Worm (Caenorhabditis elegans): Measurements from ENCODE around the gene C35D6.4.

The C35D6.4 gene

DNA sequence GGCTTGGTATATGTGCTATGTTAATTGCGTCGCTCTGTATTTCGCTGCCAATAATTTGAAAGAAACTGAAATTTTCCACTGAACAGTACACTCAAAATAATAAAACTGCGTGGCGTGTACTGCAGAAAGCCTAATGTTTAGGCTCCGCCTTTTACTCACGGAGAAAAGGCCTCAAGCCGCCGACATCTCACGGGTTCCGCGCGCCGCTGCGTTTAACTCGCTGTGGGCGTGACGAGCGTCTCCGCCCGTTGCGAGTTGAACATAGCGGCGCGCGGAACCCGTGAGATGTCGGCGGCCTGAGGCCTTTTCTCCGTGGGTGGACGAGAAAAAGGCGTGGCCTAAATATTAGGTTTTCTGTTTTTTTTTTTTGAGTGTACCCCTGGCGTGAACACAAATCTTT lies 33.9 kb downstream of the C35D6.4 start:
- TF ChIP-seq nhr-11 (tag; optimal IDR thresholded peaks at IDR 0.05) (no peak), gmeb-1 (tag; optimal IDR thresholded peaks at IDR 0.05) (no peak), zag-1 (tag; optimal IDR thresholded peaks at IDR 0.05) (no peak), lin-13 (GFP tag; optimal IDR thresholded peaks at IDR 0.05) (no peak), egl-27 (tag; optimal IDR thresholded peaks at IDR 0.05) (no peak), alr-1 (tag; optimal IDR thresholded peaks at IDR 0.05) (no peak), C34F6.9 (tag; optimal IDR thresholded peaks at IDR 0.05) (no peak), fos-1 (tag; optimal IDR thresholded peaks at IDR 0.05) (no peak), ceh-16 (tag; optimal IDR thresholded peaks at IDR 0.05) (no peak), mbf-1 (tag; optimal IDR thresholded peaks at IDR 0.05) (no peak), lsy-2 (tag; optimal IDR thresholded peaks at IDR 0.05) (no peak), lin-11 (tag; optimal IDR thresholded peaks at IDR 0.05) (no peak)

DNA sequence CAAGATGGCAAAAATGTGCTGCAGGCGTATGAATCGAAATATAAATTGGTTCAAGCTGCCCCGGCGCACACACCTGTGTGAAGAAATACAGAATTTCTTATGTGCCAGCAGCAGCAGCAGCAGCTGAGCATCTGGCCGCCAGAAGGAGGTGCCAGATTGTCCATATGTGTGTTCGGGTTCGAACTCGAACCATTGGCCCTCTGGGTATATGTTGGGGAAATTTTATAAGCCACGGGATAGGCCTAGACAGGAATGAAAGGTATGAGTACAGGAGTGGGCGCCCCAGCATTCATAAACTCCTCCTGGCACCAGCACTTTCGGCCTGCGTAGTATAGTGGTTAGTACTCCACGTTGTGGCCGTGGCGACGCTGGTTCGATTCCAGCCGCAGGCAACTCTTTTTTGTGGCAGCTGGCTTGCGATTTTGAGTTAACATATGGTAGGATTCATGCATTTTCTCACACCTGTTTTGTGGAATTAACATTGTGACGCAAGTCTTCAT lies 37.4 kb downstream of the C35D6.4 start:
- TF ChIP-seq lin-39 (tag; optimal IDR thresholded peaks at IDR 0.05) (no peak), crh-2 (tag; optimal IDR thresholded peaks at IDR 0.05) (peak; percentile 28), mab-5 (tag; optimal IDR thresholded peaks at IDR 0.05) (no peak), mbf-1 (tag; optimal IDR thresholded peaks at IDR 0.05) (no peak), Y55F3AM.14 (GFP tag; optimal IDR thresholded peaks at IDR 0.05) (peak; percentile 19), nhr-129 (tag; optimal IDR thresholded peaks at IDR 0.05) (peak; percentile 66), nhr-25 (tag; optimal IDR thresholded peaks at IDR 0.05) (no peak), zag-1 (tag; optimal IDR thresholded peaks at IDR 0.05) (no peak), unc-62 (GFP tag; optimal IDR thresholded peaks at IDR 0.05) (no peak), mdl-1 (tag; optimal IDR thresholded peaks at IDR 0.05) (no peak), dmd-4 (tag; optimal IDR thresholded peaks at IDR 0.05) (no peak), sma-9 (GFP tag; optimal IDR thresholded peaks at IDR 0.05) (peak; percentile 46), sma-9 (tag; optimal IDR thresholded peaks at IDR 0.05) (no peak), unc-55 (GFP tag; optimal IDR thresholded peaks at IDR 0.05) (peak; percentile 59), ztf-11 (tag; optimal IDR thresholded peaks at IDR 0.05) (no peak), C34F6.9 (tag; optimal IDR thresholded peaks at IDR 0.05) (no peak), F13H6.1 (tag; optimal IDR thresholded peaks at IDR 0.05) (no peak), aly-2 (tag; optimal IDR thresholded peaks at IDR 0.05) (no peak), gmeb-1 (tag; optimal IDR thresholded peaks at IDR 0.05) (no peak), sma-3 (GFP tag; optimal IDR thresholded peaks at IDR 0.05) (peak; percentile 21), R02D3.7 (tag; optimal IDR thresholded peaks at IDR 0.05) (no peak), skn-1 (tag; optimal IDR thresholded peaks at IDR 0.05) (no peak), lsy-2 (tag; optimal IDR thresholded peaks at IDR 0.05) (no peak), fos-1 (tag; optimal IDR thresholded peaks at IDR 0.05) (no peak), peb-1 (tag; optimal IDR thresholded peaks at IDR 0.05) (no peak), ceh-16 (tag; optimal IDR thresholded peaks at IDR 0.05) (no peak), ama-1 (optimal IDR thresholded peaks at IDR 0.05) (no peak), unc-39 (tag; optimal IDR thresholded peaks at IDR 0.05) (no peak), lin-13 (GFP tag; optimal IDR thresholded peaks at IDR 0.05) (no peak), nhr-11 (tag; optimal IDR thresholded peaks at IDR 0.05) (no peak), sem-4 (tag; optimal IDR thresholded peaks at IDR 0.05) (no peak), ZK546.5 (tag; optimal IDR thresholded peaks at IDR 0.05) (no peak), nhr-6 (tag; optimal IDR thresholded peaks at IDR 0.05) (no peak), nhr-12 (tag; optimal IDR thresholded peaks at IDR 0.05) (no peak), blmp-1 (tag; optimal IDR thresholded peaks at IDR 0.05; ENCODE audit: insufficient read depth) (no peak), egl-27 (tag; optimal IDR thresholded peaks at IDR 0.05) (no peak), ztf-4 (tag; optimal IDR thresholded peaks at IDR 0.05) (no peak), nhr-237 (tag; optimal IDR thresholded peaks at IDR 0.05) (no peak), nhr-77 (tag; optimal IDR thresholded peaks at IDR 0.05) (no peak), elt-3 (tag; optimal IDR thresholded peaks at IDR 0.05) (no peak), nhr-10 (tag; optimal IDR thresholded peaks at IDR 0.05) (no peak), ztf-1 (GFP tag; conservative IDR thresholded peaks at IDR 0.05) (no peak), ceh-82 (tag; optimal IDR thresholded peaks at IDR 0.05) (no peak), nhr-23 (tag; optimal IDR thresholded peaks at IDR 0.05) (no peak), lin-11 (tag; optimal IDR thresholded peaks at IDR 0.05) (peak; percentile 9), elt-1 (tag; optimal IDR thresholded peaks at IDR 0.05) (no peak), alr-1 (tag; optimal IDR thresholded peaks at IDR 0.05) (no peak), snpc-4 (tag; optimal IDR thresholded peaks at IDR 0.05) (no peak), nhr-21 (tag; optimal IDR thresholded peaks at IDR 0.05) (no peak)
